Worm (Caenorhabditis elegans) whole organism, young adult: ENCODE data around the gene Y66D12A.30.

Experiments
- B0035.1 ChIP-seq: sonication (generic microtip); optimal IDR thresholded peaks from 2 replicates; lab custom pipeline; 2016; ENCODE audit warnings: missing genetic modification characterization, mild to moderate bottlenecking, missing compliant biosample characterization, missing genotype, missing genetic modification reagents
- B0261.1 ChIP-seq: sonication (generic microtip); optimal IDR thresholded peaks from 2 replicates; lab custom pipeline; 2016; ENCODE audit warnings: mild to moderate bottlenecking, missing genetic modification characterization, moderate library complexity, missing compliant biosample characterization
- F22D6.2 ChIP-seq: sonication (generic microtip); optimal IDR thresholded peaks from 2 replicates; lab custom pipeline; 2016; ENCODE audit warnings: mild to moderate bottlenecking, missing genetic modification characterization, missing compliant biosample characterization
- F37B4.10 ChIP-seq: fragments of 200-800 bp; sonication (Bioruptor generic); IDR thresholded peaks from 2 replicates; pipeline ENCODE4 v1.3.6; 2022; ENCODE audit warnings: missing genetic modification characterization, missing compliant biosample characterization
- F57C9.4 ChIP-seq: sonication (generic microtip); optimal IDR thresholded peaks from 2 replicates; lab custom pipeline; 2017; ENCODE audit warnings: mild to moderate bottlenecking, missing genetic modification characterization, missing compliant biosample characterization
- K11D2.4 ChIP-seq: fragments of 200-800 bp; sonication (Bioruptor generic); IDR thresholded peaks from 2 replicates; pipeline ENCODE4 v1.3.6; 2022; ENCODE audit warnings: missing genetic modification reagents, missing genetic modification characterization, missing compliant biosample characterization
- Y79H2A.3 ChIP-seq: fragments of 200-800 bp; sonication (Bioruptor generic); conservative IDR thresholded peaks from 2 replicates; pipeline ENCODE4 v1.3.6; 2022; ENCODE audit warnings: missing genetic modification reagents, missing genetic modification characterization, missing compliant biosample characterization
- Y95B8A.8 ChIP-seq: fragments of 200-800 bp; sonication (Bioruptor generic); IDR thresholded peaks from 2 replicates; pipeline ENCODE4 v1.3.6; 2022; ENCODE audit warnings: missing genetic modification reagents, missing genetic modification characterization, missing compliant biosample characterization
- ama-1 ChIP-seq, 3 experiments: fragments of 150-350 bp in 1 of 3; sonication (generic microtip) in 2 of 3; optimal IDR thresholded peaks; 2 replicates each; lab custom pipeline; 2014 to 2018; ENCODE audit warnings: missing biosample characterization in 2 of 3, missing genetic modification characterization in 2 of 3, missing genetic modification reagents in 2 of 3
- bed-1 ChIP-seq: fragments of 200-800 bp; sonication (Bioruptor generic); IDR thresholded peaks from 2 replicates; pipeline ENCODE4 v1.3.6; 2022; ENCODE audit warnings: missing genetic modification reagents, missing genetic modification characterization, missing compliant biosample characterization
- bed-2 ChIP-seq: fragments of 200-800 bp; sonication (Bioruptor generic); IDR thresholded peaks from 2 replicates; pipeline ENCODE4 v1.3.6; 2022; ENCODE audit warnings: missing genetic modification reagents, missing genetic modification characterization, missing compliant biosample characterization
- cebp-1 ChIP-seq, 2 experiments: fragments of 200-800 bp in 1 of 2; sonication (Bioruptor generic) in 1 of 2; sonication (generic microtip) in 1 of 2; IDR thresholded peaks in 1 of 2; optimal IDR thresholded peaks in 1 of 2; 2 replicates each; pipeline versions ENCODE4 v1.3.6 to Lab custom; 2017 to 2022; ENCODE audit warnings: missing compliant biosample characterization in 2 of 2, missing genetic modification characterization in 2 of 2, mild to moderate bottlenecking in 1 of 2, missing genetic modification reagents in 1 of 2, moderate library complexity in 1 of 2
- ceh-40 ChIP-seq: fragments of 200-800 bp; sonication (Bioruptor generic); IDR thresholded peaks from 2 replicates; pipeline ENCODE4 v1.3.6; 2022; ENCODE audit warnings: missing genetic modification characterization, missing compliant biosample characterization
- ceh-79 ChIP-seq: sonication (generic microtip); optimal IDR thresholded peaks from 2 replicates; lab custom pipeline; 2017; ENCODE audit warnings: mild to moderate bottlenecking, missing genetic modification characterization, missing compliant biosample characterization
- egl-18 ChIP-seq: fragments of 200-800 bp; sonication (Bioruptor generic); IDR thresholded peaks from 2 replicates; pipeline ENCODE4 v1.3.6; 2022; ENCODE audit warnings: missing genetic modification reagents, missing genetic modification characterization, missing compliant biosample characterization
- egl-44 ChIP-seq: fragments of 200-800 bp; sonication (Bioruptor generic); IDR thresholded peaks from 2 replicates; pipeline ENCODE4 v1.3.6; 2022; ENCODE audit warnings: missing genetic modification reagents, missing genetic modification characterization, missing compliant biosample characterization
- egrh-3 ChIP-seq: fragments of 200-800 bp; sonication (Bioruptor generic); IDR thresholded peaks from 2 replicates; pipeline ENCODE4 v1.3.6; 2022; ENCODE audit warnings: missing genetic modification reagents, missing genetic modification characterization, missing compliant biosample characterization
- ets-4 ChIP-seq: fragments of 200-800 bp; sonication (Bioruptor generic); optimal IDR thresholded peaks from 2 replicates; lab custom pipeline; 2018; ENCODE audit warnings: mild to moderate bottlenecking, missing genetic modification characterization, missing compliant biosample characterization
- fkh-3 ChIP-seq: sonication (generic microtip); optimal IDR thresholded peaks from 2 replicates; lab custom pipeline; 2016; ENCODE audit warnings: mild to moderate bottlenecking, missing genetic modification characterization, missing compliant biosample characterization
- gei-17 ChIP-seq: fragments of 200-800 bp; sonication (Bioruptor generic); optimal IDR thresholded peaks from 2 replicates; lab custom pipeline; 2018; ENCODE audit warnings: mild to moderate bottlenecking, missing genetic modification characterization, missing compliant biosample characterization
- him-1 ChIP-seq: sonication (generic microtip); optimal IDR thresholded peaks from 2 replicates; lab custom pipeline; 2016; ENCODE audit warnings: missing genotype, missing genetic modification reagents, missing genetic modification characterization, missing compliant biosample characterization
- hlh-26 ChIP-seq: fragments of 200-800 bp; sonication (Bioruptor generic); conservative IDR thresholded peaks from 2 replicates; pipeline ENCODE4 v1.3.6; 2022; ENCODE audit warnings: missing genetic modification reagents, missing genetic modification characterization, missing compliant biosample characterization
- hmg-1.2 ChIP-seq: fragments of 200-800 bp; sonication (Bioruptor generic); IDR thresholded peaks from 2 replicates; pipeline ENCODE4 v1.3.6; 2022; ENCODE audit warnings: missing genetic modification reagents, missing genetic modification characterization, missing compliant biosample characterization
- lin-40 ChIP-seq: sonication (generic microtip); optimal IDR thresholded peaks from 2 replicates; lab custom pipeline; 2016; ENCODE audit warnings: missing genetic modification characterization, mild to moderate bottlenecking, missing compliant biosample characterization, missing genotype, missing genetic modification reagents
- lsl-1 ChIP-seq: fragments of 200-800 bp; sonication (Bioruptor generic); optimal IDR thresholded peaks from 2 replicates; lab custom pipeline; 2018; ENCODE audit warnings: mild to moderate bottlenecking, missing genetic modification characterization, moderate library complexity, missing compliant biosample characterization
- lsy-27 ChIP-seq: sonication (generic microtip); optimal IDR thresholded peaks from 2 replicates; lab custom pipeline; 2017; ENCODE audit warnings: missing genetic modification characterization, mild to moderate bottlenecking, missing compliant biosample characterization, antibody characterized with exemption, missing genotype, borderline replicate concordance; ENCODE audit not compliant: insufficient read depth
- madf-8 ChIP-seq: fragments of 200-800 bp; sonication (Bioruptor generic); conservative IDR thresholded peaks from 2 replicates; pipeline ENCODE4 v1.3.6; 2022; ENCODE audit warnings: missing genetic modification reagents, missing genetic modification characterization, missing compliant biosample characterization
- mel-28 ChIP-seq: sonication (generic microtip); optimal IDR thresholded peaks from 2 replicates; lab custom pipeline; 2016; ENCODE audit warnings: borderline replicate concordance, mild to moderate bottlenecking, missing genetic modification characterization, missing compliant biosample characterization
- nfyb-1 ChIP-seq: fragments of 200-800 bp; sonication (Bioruptor generic); IDR thresholded peaks from 2 replicates; pipeline ENCODE4 v1.3.6; 2022; ENCODE audit warnings: missing genetic modification reagents, missing genetic modification characterization, missing compliant biosample characterization
- nhr-179 ChIP-seq: sonication (generic microtip); optimal IDR thresholded peaks from 2 replicates; lab custom pipeline; 2016; ENCODE audit warnings: mild to moderate bottlenecking, missing genetic modification characterization, missing compliant biosample characterization
- zfh-2 ChIP-seq: fragments of 200-800 bp; sonication (Bioruptor generic); conservative IDR thresholded peaks from 2 replicates; pipeline ENCODE4 v1.3.6; 2022; ENCODE audit warnings: missing genetic modification reagents, missing genetic modification characterization, missing compliant biosample characterization

The Y66D12A.30 gene

ce11 chrIII:11609568-11609967, at the start of gene Y66D12A.30:
TSS of gene Y66D12A.30 (plus strand) at chrIII:11609868.
- TF ChIP-seq mel-28 (tag; lab: Kevin White, UChicago), result no peak
- TF ChIP-seq madf-8 (GFP tag; lab: Robert Waterston, UW), result no peak
- TF ChIP-seq hmg-1.2 (GFP tag; lab: Robert Waterston, UW), result peak; percentile 63
- TF ChIP-seq ceh-40, result no peak
- TF ChIP-seq F37B4.10, result no peak
- TF ChIP-seq lsl-1 (GFP tag; lab: Kevin White, UChicago), result no peak
- no peak for TF ChIP-seq bed-2 (GFP tag; lab: Robert Waterston, UW)
- TF ChIP-seq B0035.1, result no peak

- no peak for TF ChIP-seq nhr-179
- TF ChIP-seq gei-17, result no peak
- peak; percentile 48 for TF ChIP-seq hmg-1.2 (GFP tag; lab: Robert Waterston, UW)
- TF ChIP-seq Y95B8A.8, result no peak
- no peak for TF ChIP-seq bed-1 (GFP tag; lab: Robert Waterston, UW)
- no peak for TF ChIP-seq cebp-1 (GFP tag; IDR thresholded peaks at IDR 0.05; lab: Robert Waterston, UW)
- TF ChIP-seq cebp-1 (tag; optimal IDR thresholded peaks at IDR 0.05; lab: Kevin White, UChicago), result no peak
- TF ChIP-seq F57C9.4, result no peak
- TF ChIP-seq Y79H2A.3, result no peak
- no peak for TF ChIP-seq lsy-27 (tag; lab: Kevin White, UChicago)
- TF ChIP-seq him-1, result no peak
- TF ChIP-seq ama-1 (optimal IDR thresholded peaks at IDR 0.05; lab: Kevin White, UChicago), result no peak
- TF ChIP-seq ama-1 (GFP tag; optimal IDR thresholded peaks at IDR 0.05; lab: Kevin White, UChicago), result no peak
- TF ChIP-seq nfyb-1 (GFP tag; lab: Robert Waterston, UW), result 0 out of 2 replicates have a peak, but pooled peaks have one; percentile 38
- no peak for TF ChIP-seq ceh-79 (tag; lab: Kevin White, UChicago)
- TF ChIP-seq lin-40 (tag; lab: Kevin White, UChicago), result no peak
These were observed 49.0 kb upstream of the Y66D12A.30 start, which contains the start of gene ztf-29 for ce11 chrIII:11560504-11561202. TSS of gene ztf-29 (plus strand) at chrIII:11561152.

ce11 chrIII:11561597-11561996, 48.1 kb upstream of the Y66D12A.30 start:
- TF ChIP-seq F22D6.2 (tag; lab: Kevin White, UChicago) (no peak), egl-18 (no peak), B0261.1 (tag; lab: Kevin White, UChicago) (no peak), egl-44 (GFP tag; lab: Robert Waterston, UW) (no peak), K11D2.4 (no peak), fkh-3 (tag; lab: Kevin White, UChicago) (no peak), hlh-26 (no peak), zfh-2 (GFP tag; lab: Robert Waterston, UW) (peak; percentile 54; the same call in 1 of the 2 replicates), egrh-3 (GFP tag; lab: Robert Waterston, UW) (peak; percentile 22; the same call in 1 of the 2 replicates), ets-4 (GFP tag; lab: Kevin White, UChicago) (no peak)
- TF ChIP-seq, all 124 proteins: peak for 2

- TF ChIP-seq bed-1 (GFP tag; lab: Robert Waterston, UW) (no peak), zfh-2 (GFP tag; lab: Robert Waterston, UW) (peak; percentile 63; the same call in 1 of the 2 replicates)
These were observed 46.2 kb upstream of the Y66D12A.30 start, which contains the start of gene Y66D12A.11 for ce11 chrIII:11563417-11563949. TSS of gene Y66D12A.11 (plus strand) at chrIII:11563467.
